Fruit fly (Drosophila melanogaster): ENCODE measurements around the gene CG43407.

The CG43407 gene

DNA sequence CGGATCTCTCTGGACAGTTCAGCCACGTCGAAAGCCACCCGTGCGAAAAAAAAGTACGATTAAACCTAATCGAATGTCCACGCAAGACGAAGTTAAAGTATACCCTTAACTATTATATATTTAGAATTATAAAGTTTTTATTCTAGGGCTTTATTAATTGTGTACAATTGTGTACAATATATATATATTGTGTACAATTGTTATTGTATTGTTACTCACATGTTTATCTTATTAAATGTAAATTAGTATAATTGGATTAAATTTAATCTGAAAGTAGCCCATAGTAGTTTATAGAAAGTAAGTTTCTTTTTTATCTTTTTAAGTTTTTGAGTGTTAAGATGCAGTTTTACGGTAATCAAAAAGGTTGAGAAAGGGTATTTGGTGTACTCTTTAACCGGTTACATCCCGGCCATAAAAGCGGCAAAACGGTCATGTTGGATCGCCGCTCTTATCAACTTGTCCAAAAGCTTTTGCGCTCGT is at the start of gene CG43407:
TSS of gene CG43407 (minus strand) at position 51 of the 480 bp plus-strand sequence.
- no peak for TF ChIP-seq CG17801 (GFP tag; optimal IDR thresholded peaks at IDR 0.05; ENCODE audit: partially characterized antibody)

DNA sequence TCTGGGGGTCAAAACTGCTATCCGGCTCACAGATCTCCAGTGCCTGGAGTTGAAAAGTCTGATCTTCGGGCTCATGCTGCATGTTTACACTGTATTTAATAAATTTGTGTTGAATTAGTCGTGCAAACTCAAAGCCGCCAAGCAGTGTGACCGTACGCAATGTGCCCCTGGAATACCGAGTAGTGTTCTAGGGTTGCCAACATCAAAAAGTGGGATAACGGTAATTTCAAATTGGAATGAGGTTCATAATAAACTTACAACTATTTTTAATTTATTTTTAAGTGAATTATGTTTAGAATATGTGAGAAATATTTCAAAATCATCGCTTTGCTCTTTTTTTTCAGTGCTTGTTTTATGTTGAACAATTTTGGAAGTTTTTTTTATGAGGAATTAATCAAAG is 47.0 kb upstream of the CG43407 start, which contains the start of gene Gem2:
TSS of gene Gem2 (minus strand) at position 176 of the 400 bp plus-strand sequence.
- no peak for TF ChIP-seq CG17801 (GFP tag; optimal IDR thresholded peaks at IDR 0.05; ENCODE audit: partially characterized antibody)

DNA sequence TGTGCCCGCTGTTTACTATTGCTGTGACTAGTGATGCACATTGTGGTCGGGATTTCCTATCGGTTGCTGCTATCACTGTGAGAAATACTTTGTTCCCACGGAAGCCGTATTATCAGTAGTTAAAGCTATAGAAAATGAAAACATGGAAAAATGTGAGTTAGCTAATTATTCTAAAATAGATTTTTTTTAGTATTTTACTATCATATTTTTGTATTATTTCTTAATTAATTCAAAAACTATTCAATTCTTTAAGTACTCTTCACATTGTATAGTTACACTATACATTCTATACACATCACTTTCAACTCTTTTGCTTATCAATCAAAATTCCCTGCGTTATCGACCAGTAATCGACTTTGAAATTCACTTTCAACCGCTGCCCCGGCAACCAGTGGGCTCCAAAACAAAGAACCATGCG is 44.5 kb upstream of the CG43407 start, which contains the start of the genes Naxd and CG14079:
TSS of gene Naxd (minus strand) at position 45 of the 418 bp plus-strand sequence.
TSS of gene CG14079 (plus strand) at position 335 of the 418 bp plus-strand sequence.
- peak; percentile 90 for TF ChIP-seq CG17801 (GFP tag; optimal IDR thresholded peaks at IDR 0.05; ENCODE audit: partially characterized antibody)

DNA sequence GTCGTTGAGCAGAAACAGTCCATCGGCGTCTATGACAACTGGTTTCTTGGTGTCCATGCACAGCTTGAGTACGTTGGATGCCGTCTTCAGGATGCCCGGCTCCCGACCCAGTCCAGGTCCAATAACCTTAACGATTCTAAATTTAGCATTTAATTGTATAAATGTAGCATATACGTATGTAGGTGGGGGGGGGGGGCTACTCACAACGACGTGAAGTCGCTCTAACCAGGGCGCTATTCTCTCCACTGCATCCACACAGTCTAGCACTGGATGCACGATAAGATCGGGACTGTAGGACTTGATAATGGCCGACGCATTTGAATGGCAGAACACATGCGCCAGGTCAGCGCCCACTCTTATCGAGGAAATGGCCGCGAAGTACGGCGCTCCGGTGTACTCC is 43.9 kb upstream of the CG43407 start:
- TF ChIP-seq CG17801 (GFP tag; optimal IDR thresholded peaks at IDR 0.05; ENCODE audit: partially characterized antibody) = no peak

DNA sequence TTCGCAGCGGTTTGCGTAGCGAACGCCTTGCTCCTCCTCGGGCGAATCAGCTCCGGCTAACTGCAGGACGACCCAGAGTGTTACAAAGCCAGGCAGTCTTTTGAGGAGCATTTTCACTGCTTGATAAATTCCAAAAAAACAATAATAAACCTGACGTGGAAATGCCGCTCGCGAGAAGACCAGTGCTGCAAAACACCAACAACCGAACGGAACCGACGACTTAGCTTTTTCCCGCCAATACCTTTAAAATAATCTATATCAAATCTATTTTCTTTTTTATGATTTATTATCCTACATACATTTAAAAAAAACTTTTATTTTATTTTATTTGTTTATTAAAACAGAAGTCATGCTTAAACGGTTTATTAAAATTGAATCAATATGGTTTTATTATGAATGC is 42.8 kb upstream of the CG43407 start, which contains the start of gene CNPYb:
TSS of gene CNPYb (minus strand) at position 186 of the 400 bp plus-strand sequence.
- no peak for TF ChIP-seq CG17801 (GFP tag; optimal IDR thresholded peaks at IDR 0.05; ENCODE audit: partially characterized antibody)

DNA sequence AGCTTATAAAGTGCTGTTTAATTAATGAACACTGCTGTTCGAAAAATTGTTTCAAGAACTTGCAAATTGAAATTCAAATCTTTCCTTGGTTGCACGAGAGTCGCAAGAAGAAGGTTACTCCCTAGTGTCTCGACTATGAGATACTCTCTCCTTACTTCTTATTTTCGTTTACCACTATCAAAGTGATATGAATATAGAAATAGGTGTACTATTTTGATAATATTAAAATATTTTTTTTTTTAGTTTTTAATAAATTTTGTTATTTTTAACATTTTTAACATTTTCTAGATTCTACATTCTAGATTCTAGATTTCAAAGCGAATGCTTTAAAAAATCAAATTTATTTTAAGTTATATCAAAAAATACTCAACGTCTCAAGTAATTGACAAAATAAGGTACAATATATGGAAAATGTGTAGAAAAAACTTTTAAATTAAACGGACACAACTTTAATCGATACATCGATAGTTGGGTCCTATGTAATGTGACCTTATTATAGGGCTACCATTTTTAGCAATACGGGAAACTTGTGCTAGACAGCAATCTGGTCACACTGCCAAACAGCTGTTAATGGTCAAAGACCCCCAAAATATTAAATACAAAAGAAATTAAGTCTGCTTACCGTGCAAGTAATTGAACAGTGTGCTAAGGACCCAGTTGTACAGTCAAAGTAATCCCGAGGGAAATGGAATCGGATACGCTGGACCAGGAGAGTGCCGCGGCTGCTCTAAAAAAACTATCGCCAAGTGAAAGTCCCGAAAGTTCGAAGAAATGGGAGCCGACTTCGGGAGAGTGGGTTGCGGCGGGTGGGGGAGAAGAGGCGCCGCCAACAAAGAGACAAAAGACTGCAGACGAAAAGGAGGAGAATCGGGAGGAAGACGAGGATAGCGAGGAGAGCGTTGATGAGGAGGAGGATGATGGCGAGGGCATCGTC is 39.2 kb upstream of the CG43407 start, which contains the start of gene MESR6:
TSS of gene MESR6 (plus strand) at position 546 of the 934 bp plus-strand sequence.
- peak; percentile 22 for TF ChIP-seq CG17801 (GFP tag; optimal IDR thresholded peaks at IDR 0.05; ENCODE audit: partially characterized antibody)

DNA sequence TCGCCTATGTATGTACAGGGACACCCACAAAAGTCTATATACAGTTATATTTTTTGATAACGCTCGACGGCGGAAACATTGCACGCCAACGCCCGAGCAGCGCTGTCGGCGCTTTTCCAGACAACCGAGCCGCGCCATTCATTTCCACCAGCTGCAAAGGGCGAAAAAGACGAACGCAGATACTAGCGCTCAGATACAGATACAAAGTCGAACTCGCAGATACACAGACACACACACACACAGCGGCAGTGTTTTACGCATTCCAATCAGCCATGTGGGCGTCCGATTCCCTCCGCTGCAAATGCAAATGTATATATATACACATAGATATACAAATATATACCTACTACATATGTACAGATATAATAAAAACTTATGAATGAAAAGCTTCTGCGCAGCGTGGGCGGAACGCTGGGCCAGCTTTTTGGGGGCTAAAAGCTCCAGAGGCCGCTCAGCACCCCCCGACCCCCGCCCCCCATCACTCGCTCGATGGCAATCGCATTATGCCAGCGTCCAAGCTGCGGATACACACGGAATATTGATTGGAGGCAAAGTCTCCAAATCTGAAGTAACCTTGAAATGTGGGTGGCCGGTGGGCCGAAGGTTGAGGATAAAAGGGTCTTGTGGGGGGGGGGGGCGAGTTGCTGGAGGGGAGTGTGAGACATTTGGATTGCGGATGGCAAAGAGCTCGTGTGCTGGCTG is 38.4 kb upstream of the CG43407 start:
- no peak for TF ChIP-seq CG17801 (GFP tag; optimal IDR thresholded peaks at IDR 0.05; ENCODE audit: partially characterized antibody)

DNA sequence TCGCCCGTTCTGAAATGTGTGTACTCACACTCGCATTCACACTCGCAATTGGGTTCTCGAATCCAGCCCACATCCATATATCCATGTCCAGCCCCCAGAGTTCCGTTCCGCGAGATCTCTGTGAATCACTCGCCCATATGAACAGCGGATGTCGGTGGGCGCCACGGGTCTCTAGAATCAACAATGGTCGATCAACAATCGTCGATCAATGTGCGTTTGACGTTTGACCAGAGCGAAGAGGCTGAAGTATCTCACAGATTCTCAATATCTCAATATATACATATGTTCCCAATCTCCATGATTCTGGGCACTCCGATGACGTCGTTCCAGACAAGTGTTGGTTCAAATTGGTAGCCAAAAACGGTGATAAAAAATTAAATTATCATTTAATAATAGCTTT is 35.9 kb upstream of the CG43407 start:
- no peak for TF ChIP-seq CG17801 (GFP tag; optimal IDR thresholded peaks at IDR 0.05; ENCODE audit: partially characterized antibody)

DNA sequence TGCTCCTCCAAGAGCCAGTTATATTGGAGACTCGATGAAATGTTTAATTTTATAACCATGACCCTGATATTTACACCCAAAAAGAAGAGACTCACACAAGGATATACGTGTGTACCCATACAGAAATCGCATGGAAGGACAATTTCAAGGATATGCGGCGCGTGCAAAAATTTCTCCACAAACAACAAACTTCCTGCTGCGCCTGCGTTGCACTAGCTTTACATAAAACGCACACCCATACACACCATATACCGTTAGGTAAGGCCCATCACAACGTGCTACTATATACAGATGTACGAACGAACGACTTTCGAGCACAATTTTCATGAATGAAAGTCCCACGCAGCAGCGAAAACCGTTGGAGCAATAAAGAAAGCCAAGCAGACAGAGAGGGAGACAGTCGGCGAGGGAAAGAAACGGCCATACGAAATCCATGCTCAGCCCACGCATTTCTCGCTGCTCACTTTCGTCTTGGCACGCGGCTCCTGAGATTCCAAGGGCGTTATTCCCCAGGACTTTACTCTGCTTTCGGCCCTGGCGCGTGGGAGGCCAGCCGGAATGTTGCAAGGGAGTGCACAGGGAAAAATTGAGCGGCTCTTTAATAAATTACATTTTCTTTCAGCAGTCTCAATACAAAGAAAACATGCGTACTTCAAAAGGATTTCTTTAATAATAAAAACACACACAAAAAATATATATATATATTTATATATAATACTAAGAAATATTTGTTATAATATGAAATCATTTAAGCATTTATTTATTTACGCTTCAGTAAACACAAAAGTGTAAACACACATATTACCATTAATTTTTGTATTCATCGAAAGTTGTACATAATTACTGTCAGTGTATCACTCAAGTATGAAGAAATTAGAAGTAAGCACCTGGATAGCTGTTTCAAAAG is 34.4 kb upstream of the CG43407 start:
- TF ChIP-seq CG17801 (GFP tag; optimal IDR thresholded peaks at IDR 0.05; ENCODE audit: partially characterized antibody) = no peak

DNA sequence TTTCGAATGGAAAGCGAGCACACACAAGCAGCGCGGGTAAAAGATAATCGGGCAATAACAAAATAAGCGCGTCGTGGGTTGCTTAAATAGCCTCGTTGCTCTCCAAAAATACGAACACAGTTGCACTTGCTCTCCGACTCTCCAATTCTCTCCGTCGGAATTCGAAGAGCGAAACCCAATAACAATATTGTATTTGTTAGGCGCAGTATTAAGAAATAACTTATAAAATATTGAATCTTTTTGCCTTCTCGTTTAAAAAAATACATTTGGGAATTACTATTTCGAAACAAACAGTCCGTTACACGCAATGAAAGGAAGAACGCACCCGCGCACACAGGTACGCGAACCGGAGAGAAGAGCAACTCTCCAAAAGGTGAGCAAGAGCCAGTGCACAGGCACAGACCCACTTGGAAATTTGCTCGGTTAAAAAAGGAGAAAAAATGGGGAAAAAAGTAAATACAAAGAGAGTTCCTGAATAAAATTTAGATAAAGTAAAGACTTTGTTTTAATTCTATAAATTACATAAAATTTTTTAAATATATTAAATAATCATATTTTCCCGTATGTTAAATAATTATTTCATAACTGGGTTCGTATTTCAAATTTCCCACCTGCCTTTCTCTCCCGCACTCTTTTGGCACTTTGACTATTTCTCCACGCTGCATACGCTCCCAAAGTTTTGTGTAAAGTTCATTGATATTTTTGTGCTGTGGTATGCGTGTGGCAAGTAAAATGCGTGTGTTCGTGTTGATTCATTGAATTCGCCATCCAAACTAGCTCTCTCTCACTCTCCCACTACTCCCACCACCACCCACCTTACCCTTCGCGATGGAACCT is 33.4 kb upstream of the CG43407 start, which contains the start of gene Mkp3:
TSS of gene Mkp3 (minus strand) at position 63 of the 837 bp plus-strand sequence.
- peak; percentile 91 for TF ChIP-seq CG17801 (GFP tag; optimal IDR thresholded peaks at IDR 0.05; ENCODE audit: partially characterized antibody)

DNA sequence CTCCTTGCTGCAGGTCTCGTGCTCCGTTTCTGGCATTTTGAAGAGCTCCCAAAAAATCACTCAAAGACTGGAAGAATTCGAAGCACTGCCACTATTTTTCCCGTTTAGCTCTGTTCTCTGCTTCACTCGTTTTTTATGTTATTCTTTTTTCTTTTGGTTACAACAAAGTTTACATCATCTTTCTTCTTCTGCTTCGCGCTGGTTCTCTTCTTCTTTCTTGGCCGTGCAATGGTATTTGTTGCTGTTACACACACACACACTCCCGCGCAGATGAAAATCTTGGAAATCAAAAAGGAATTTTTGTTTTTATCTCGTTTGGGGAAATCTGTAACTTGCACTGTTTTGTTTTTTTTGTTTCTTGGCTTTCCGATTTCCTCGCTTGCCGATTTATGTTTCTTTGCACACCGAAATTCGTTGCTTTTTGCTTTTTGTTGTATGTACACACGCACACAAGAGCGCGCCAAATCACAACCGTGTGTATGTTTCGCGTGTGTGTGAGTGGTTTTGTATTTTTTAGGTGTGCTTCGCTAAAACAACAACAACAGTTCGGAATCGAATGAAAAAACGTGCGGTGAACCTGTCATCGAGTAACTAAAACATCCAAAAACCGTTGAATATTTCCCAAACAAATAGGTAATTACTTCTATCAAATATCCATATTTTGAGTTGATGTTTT is 32.6 kb upstream of the CG43407 start:
- TF ChIP-seq CG17801 (GFP tag; optimal IDR thresholded peaks at IDR 0.05; ENCODE audit: partially characterized antibody) = no peak

DNA sequence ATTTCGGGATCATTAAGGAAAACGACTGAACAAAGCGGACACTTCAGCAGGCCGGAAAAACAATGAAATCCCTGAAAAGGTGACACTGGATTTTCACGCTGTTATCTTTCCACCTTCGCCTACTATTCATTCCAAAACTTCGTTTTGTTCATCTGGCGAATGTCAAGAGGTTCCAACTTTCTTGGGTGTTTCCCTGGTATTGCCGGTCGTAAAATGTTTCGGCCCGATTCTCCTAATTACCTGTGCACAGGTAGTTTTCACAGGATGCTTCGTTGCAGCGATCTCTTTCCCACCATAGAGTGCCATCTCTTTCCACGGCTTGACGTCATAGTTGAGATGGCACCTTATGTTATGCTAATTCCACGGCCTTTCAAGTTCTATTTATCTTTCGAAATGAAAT is 29.9 kb upstream of the CG43407 start:
- no peak for TF ChIP-seq CG17801 (GFP tag; optimal IDR thresholded peaks at IDR 0.05; ENCODE audit: partially characterized antibody)
